Worm (Caenorhabditis elegans) whole organism, midembryonic: ENCODE results near the gene C31H2.4.

ENCODE experiments used
- T22C8.4 ChIP-seq: fragments of 200-800 bp; sonication (Bioruptor generic); IDR thresholded peaks from 2 replicates; pipeline ENCODE4 v1.3.6; 2022; ENCODE audit warnings: missing genetic modification characterization, missing compliant biosample characterization
- cog-1 ChIP-seq: sonication (generic microtip); optimal IDR thresholded peaks from 2 replicates; lab custom pipeline; 2016; ENCODE audit warnings: missing genetic modification characterization, missing compliant biosample characterization
- klf-2 ChIP-seq: fragments of 200-800 bp; sonication (Bioruptor generic); conservative IDR thresholded peaks from 2 replicates; pipeline ENCODE4 v1.3.6; 2022; ENCODE audit warnings: missing genetic modification reagents, missing genetic modification characterization, missing compliant biosample characterization
- ref-1 ChIP-seq: fragments of 200-800 bp; sonication (Bioruptor generic); conservative IDR thresholded peaks from 2 replicates; pipeline ENCODE4 v1.3.6; 2022; ENCODE audit warnings: missing genetic modification reagents, missing genetic modification characterization, missing compliant biosample characterization

ce11 chrX:5119246-5119645 is 40.2 kb downstream of the C31H2.4 start:
- TF ChIP-seq klf-2: no peak
- no peak for TF ChIP-seq T22C8.4
- TF ChIP-seq ref-1 (GFP tag; lab: Robert Waterston, UW): no peak
- TF ChIP-seq cog-1: no peak
